Worm (Caenorhabditis elegans) whole organism, L1 larva: ENCODE measurements around the gene F26G1.10.

Experiments used
- dsc-1 ChIP-seq: sonication (generic microtip); optimal IDR thresholded peaks from 2 replicates; lab custom pipeline; 2016; ENCODE audit warnings: mild to moderate bottlenecking, missing genetic modification characterization, missing compliant biosample characterization
- fos-1 ChIP-seq: fragments of 150-350 bp; optimal IDR thresholded peaks from 2 replicates; lab custom pipeline; 2014; ENCODE audit warnings: missing biosample characterization, missing genetic modification characterization
- unc-62 ChIP-seq: fragments of 150-350 bp; optimal IDR thresholded peaks from 2 replicates; lab custom pipeline; 2014; ENCODE audit warnings: missing biosample characterization, missing genetic modification reagents, missing genetic modification characterization
- zag-1 ChIP-seq: fragments of 150-350 bp; optimal IDR thresholded peaks from 2 replicates; lab custom pipeline; 2014; ENCODE audit warnings: missing biosample characterization, missing genetic modification characterization

DNA sequence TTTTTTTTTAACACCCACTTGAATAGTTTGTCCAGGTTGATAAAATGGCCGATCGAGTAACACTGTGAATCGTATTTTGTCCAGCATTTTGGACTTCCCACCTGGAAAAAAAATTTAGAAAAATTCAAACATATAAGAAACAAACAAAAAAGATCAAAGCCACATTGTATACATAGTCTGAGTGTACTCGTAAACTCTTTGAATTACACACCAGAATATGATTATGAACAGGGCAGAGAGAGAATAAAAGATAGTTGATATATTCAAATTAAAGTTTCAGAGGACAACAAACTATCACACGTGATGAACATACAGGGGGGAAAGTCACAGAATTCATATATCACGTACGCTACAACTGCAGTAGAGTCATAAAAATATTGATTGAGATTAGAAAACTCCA is 7.9 kb upstream of the F26G1.10 start, which contains the start of gene ttm-2:
- no peak for TF ChIP-seq zag-1 (tag; lab: Kevin White, UChicago)
- no peak for TF ChIP-seq unc-62 (GFP tag; lab: Kevin White, UChicago)
- TF ChIP-seq dsc-1 (tag; lab: Kevin White, UChicago) = no peak
- no peak for TF ChIP-seq fos-1 (tag; lab: Kevin White, UChicago)
